Worm (Caenorhabditis elegans) whole organism, young adult: ENCODE measurements around the gene Y54G11A.14.

Source experiments
- B0035.1 ChIP-seq: sonication (generic microtip); optimal IDR thresholded peaks from 2 replicates; lab custom pipeline; 2016; ENCODE audit warnings: missing genetic modification characterization, mild to moderate bottlenecking, missing compliant biosample characterization, missing genotype, missing genetic modification reagents
- C06A6.2 ChIP-seq: fragments of 200-800 bp; sonication (Bioruptor generic); conservative IDR thresholded peaks from 2 replicates; pipeline ENCODE4 v1.3.6; 2022; ENCODE audit warnings: missing genetic modification characterization, missing compliant biosample characterization
- D2030.7 ChIP-seq: fragments of 200-800 bp; sonication (Bioruptor generic); IDR thresholded peaks from 2 replicates; pipeline ENCODE4 v1.3.6; 2022; ENCODE audit warnings: missing genetic modification reagents, missing genetic modification characterization, missing compliant biosample characterization
- F22D6.2 ChIP-seq: sonication (generic microtip); optimal IDR thresholded peaks from 2 replicates; lab custom pipeline; 2016; ENCODE audit warnings: mild to moderate bottlenecking, missing genetic modification characterization, missing compliant biosample characterization
- F23B12.7 ChIP-seq: sonication (generic microtip); optimal IDR thresholded peaks from 2 replicates; lab custom pipeline; 2017; ENCODE audit warnings: missing genetic modification characterization, mild to moderate bottlenecking, missing compliant biosample characterization, antibody characterized with exemption, moderate library complexity; ENCODE audit not compliant: insufficient read depth
- F33H1.4 ChIP-seq: fragments of 200-800 bp; sonication (Bioruptor generic); IDR thresholded peaks from 2 replicates; pipeline ENCODE4 v1.3.6; 2022; ENCODE audit warnings: missing genetic modification reagents, missing genetic modification characterization, missing compliant biosample characterization
- F57C9.4 ChIP-seq: sonication (generic microtip); optimal IDR thresholded peaks from 2 replicates; lab custom pipeline; 2017; ENCODE audit warnings: mild to moderate bottlenecking, missing genetic modification characterization, missing compliant biosample characterization
- K11D2.4 ChIP-seq: fragments of 200-800 bp; sonication (Bioruptor generic); IDR thresholded peaks from 2 replicates; pipeline ENCODE4 v1.3.6; 2022; ENCODE audit warnings: missing genetic modification reagents, missing genetic modification characterization, missing compliant biosample characterization
- K12H6.12 ChIP-seq: fragments of 200-800 bp; sonication (Bioruptor generic); optimal IDR thresholded peaks from 2 replicates; lab custom pipeline; 2018; ENCODE audit warnings: mild to moderate bottlenecking, missing genetic modification characterization, missing compliant biosample characterization
- T07F8.4 ChIP-seq: sonication (generic microtip); optimal IDR thresholded peaks from 2 replicates; lab custom pipeline; 2016; ENCODE audit warnings: mild to moderate bottlenecking, missing genetic modification characterization, moderate library complexity, missing compliant biosample characterization
- T26A5.8 ChIP-seq: sonication (generic microtip); optimal IDR thresholded peaks from 2 replicates; lab custom pipeline; 2016; ENCODE audit warnings: missing genetic modification characterization, missing compliant biosample characterization
- Y56A3A.18 ChIP-seq: fragments of 200-800 bp; sonication (Bioruptor generic); IDR thresholded peaks from 2 replicates; pipeline ENCODE4 v1.3.6; 2022; ENCODE audit warnings: missing genetic modification reagents, missing genetic modification characterization, missing compliant biosample characterization
- aptf-3 ChIP-seq: fragments of 200-800 bp; sonication (Bioruptor generic); IDR thresholded peaks from 2 replicates; pipeline ENCODE4 v1.3.6; 2022; ENCODE audit warnings: missing genetic modification characterization, missing compliant biosample characterization
- cebp-1 ChIP-seq, 2 experiments: fragments of 200-800 bp in 1 of 2; sonication (Bioruptor generic) in 1 of 2; sonication (generic microtip) in 1 of 2; IDR thresholded peaks in 1 of 2; optimal IDR thresholded peaks in 1 of 2; 2 replicates each; pipeline versions ENCODE4 v1.3.6 to Lab custom; 2017 to 2022; ENCODE audit warnings: missing compliant biosample characterization in 2 of 2, missing genetic modification characterization in 2 of 2, mild to moderate bottlenecking in 1 of 2, missing genetic modification reagents in 1 of 2, moderate library complexity in 1 of 2
- cebp-2 ChIP-seq: fragments of 200-800 bp; sonication (Bioruptor generic); IDR thresholded peaks from 2 replicates; pipeline ENCODE4 v1.3.6; 2022; ENCODE audit warnings: missing genetic modification characterization, missing compliant biosample characterization
- ceh-100 ChIP-seq: fragments of 200-800 bp; sonication (Bioruptor generic); IDR thresholded peaks from 2 replicates; pipeline ENCODE4 v1.3.6; 2022; ENCODE audit warnings: missing genetic modification reagents, missing genetic modification characterization, missing compliant biosample characterization
- ceh-27 ChIP-seq: fragments of 200-800 bp; sonication (Bioruptor generic); optimal IDR thresholded peaks from 2 replicates; lab custom pipeline; 2018; ENCODE audit warnings: mild to moderate bottlenecking, missing genetic modification characterization, moderate library complexity, missing compliant biosample characterization
- ceh-40 ChIP-seq: fragments of 200-800 bp; sonication (Bioruptor generic); IDR thresholded peaks from 2 replicates; pipeline ENCODE4 v1.3.6; 2022; ENCODE audit warnings: missing genetic modification characterization, missing compliant biosample characterization
- hlh-12 ChIP-seq: sonication (generic microtip); optimal IDR thresholded peaks from 2 replicates; lab custom pipeline; 2016; ENCODE audit warnings: missing genetic modification characterization, missing compliant biosample characterization
- hlh-26 ChIP-seq: fragments of 200-800 bp; sonication (Bioruptor generic); conservative IDR thresholded peaks from 2 replicates; pipeline ENCODE4 v1.3.6; 2022; ENCODE audit warnings: missing genetic modification reagents, missing genetic modification characterization, missing compliant biosample characterization
- hmg-20 ChIP-seq: fragments of 200-800 bp; sonication (Bioruptor generic); IDR thresholded peaks from 2 replicates; pipeline ENCODE4 v1.3.6; 2022; ENCODE audit warnings: missing genetic modification reagents, missing genetic modification characterization, missing compliant biosample characterization
- hrde-1 ChIP-seq: sonication (generic microtip); optimal IDR thresholded peaks from 2 replicates; lab custom pipeline; 2016; ENCODE audit warnings: missing genetic modification characterization, mild to moderate bottlenecking, missing compliant biosample characterization, moderate library complexity, missing genotype, missing genetic modification reagents, borderline replicate concordance
- hsf-1 ChIP-seq: fragments of 200-800 bp; sonication (Bioruptor generic); IDR thresholded peaks from 2 replicates; pipeline ENCODE4 v1.3.6; 2022; ENCODE audit warnings: missing genetic modification reagents, missing genetic modification characterization, missing compliant biosample characterization
- let-526 ChIP-seq: fragments of 200-800 bp; sonication (Bioruptor generic); IDR thresholded peaks from 2 replicates; pipeline ENCODE4 v1.3.6; 2022; ENCODE audit warnings: missing genetic modification reagents, missing genetic modification characterization, missing compliant biosample characterization
- lin-35 ChIP-seq, 3 experiments: fragments of 150-350 bp in 2 of 3; sonication (generic microtip) in 1 of 3; optimal IDR thresholded peaks; 2 replicates each; lab custom pipeline; 2014 to 2018; ENCODE audit warnings: missing biosample characterization in 3 of 3, missing genetic modification characterization in 3 of 3, missing genetic modification reagents in 3 of 3
- lsl-1 ChIP-seq: fragments of 200-800 bp; sonication (Bioruptor generic); optimal IDR thresholded peaks from 2 replicates; lab custom pipeline; 2018; ENCODE audit warnings: mild to moderate bottlenecking, missing genetic modification characterization, moderate library complexity, missing compliant biosample characterization
- madf-8 ChIP-seq: fragments of 200-800 bp; sonication (Bioruptor generic); conservative IDR thresholded peaks from 2 replicates; pipeline ENCODE4 v1.3.6; 2022; ENCODE audit warnings: missing genetic modification reagents, missing genetic modification characterization, missing compliant biosample characterization
- mcd-1 ChIP-seq: fragments of 200-800 bp; sonication (Bioruptor generic); IDR thresholded peaks from 2 replicates; pipeline ENCODE4 v1.3.6; 2022; ENCODE audit warnings: missing genetic modification reagents, missing genetic modification characterization, missing compliant biosample characterization
- nhr-80 ChIP-seq: sonication (generic microtip); optimal IDR thresholded peaks from 2 replicates; lab custom pipeline; 2016; ENCODE audit warnings: missing genetic modification characterization, missing compliant biosample characterization
- nhr-90 ChIP-seq: sonication (generic microtip); optimal IDR thresholded peaks from 2 replicates; lab custom pipeline; 2016; ENCODE audit warnings: missing genotype, mild to moderate bottlenecking, missing genetic modification characterization, missing compliant biosample characterization
- rcor-1 ChIP-seq: fragments of 200-800 bp; sonication (Bioruptor generic); IDR thresholded peaks from 2 replicates; pipeline ENCODE4 v1.3.6; 2022; ENCODE audit warnings: missing genetic modification reagents, missing genetic modification characterization, missing compliant biosample characterization
- sea-2 ChIP-seq: fragments of 200-800 bp; sonication (Bioruptor generic); IDR thresholded peaks from 2 replicates; pipeline ENCODE4 v1.3.6; 2022; ENCODE audit warnings: missing genetic modification characterization, missing compliant biosample characterization
- tbp1 ChIP-seq: fragments of 200-800 bp; sonication (Bioruptor generic); optimal IDR thresholded peaks from 2 replicates; lab custom pipeline; 2018; ENCODE audit warnings: mild to moderate bottlenecking, missing genetic modification characterization, missing compliant biosample characterization
- ztf-28 ChIP-seq: fragments of 200-800 bp; sonication (Bioruptor generic); IDR thresholded peaks from 2 replicates; pipeline ENCODE4 v1.3.6; 2022; ENCODE audit warnings: missing genetic modification reagents, missing genetic modification characterization, missing compliant biosample characterization

The Y54G11A.14 gene

ce11 chrII:14288968-14289367 lies 29.0 kb upstream of the Y54G11A.14 start, which contains the start of gene srh-42:
TSS of gene srh-42 (minus strand) at chrII:14289068.
- TF ChIP-seq ceh-100 (GFP tag; lab: Robert Waterston, UW) = no peak
- TF ChIP-seq F57C9.4 = no peak
- no peak for TF ChIP-seq Y56A3A.18 (GFP tag; lab: Robert Waterston, UW)
- TF ChIP-seq hlh-12 = no peak
- TF ChIP-seq T26A5.8 = no peak
- no peak for TF ChIP-seq hrde-1 (tag; lab: Kevin White, UChicago)
- no peak for TF ChIP-seq lin-35 (GFP tag; optimal IDR thresholded peaks at IDR 0.05; lab: Kevin White, UChicago)
- TF ChIP-seq C06A6.2 (GFP tag; lab: Robert Waterston, UW) = no peak
- no peak for TF ChIP-seq rcor-1 (GFP tag; lab: Robert Waterston, UW)
- TF ChIP-seq mcd-1 = no peak
- no peak for TF ChIP-seq ztf-28 (GFP tag; lab: Robert Waterston, UW)
- TF ChIP-seq sea-2 (GFP tag; lab: Robert Waterston, UW) = no peak

ce11 chrII:14290846-14291245 lies 27.1 kb upstream of the Y54G11A.14 start:
- TF ChIP-seq T26A5.8 (no peak), B0035.1 (tag; lab: Kevin White, UChicago) (no peak), nhr-80 (tag; lab: Kevin White, UChicago) (peak; percentile 5), hmg-20 (GFP tag; lab: Robert Waterston, UW) (no peak), F33H1.4 (GFP tag; lab: Robert Waterston, UW) (no peak), hsf-1 (GFP tag; lab: Robert Waterston, UW) (no peak), cebp-1 (GFP tag; IDR thresholded peaks at IDR 0.05; lab: Robert Waterston, UW) (peak; percentile 85), cebp-1 (tag; optimal IDR thresholded peaks at IDR 0.05; lab: Kevin White, UChicago) (peak; percentile 90)

- TF ChIP-seq mcd-1 = peak; percentile 35; the same call in 1 of the 2 replicates
- TF ChIP-seq, all 124 proteins: peak for 1; not testable (repeated sequence) for 123
Observed at ce11 chrII:14291854-14292253, 26.1 kb upstream of the Y54G11A.14 start.

ce11 chrII:14292519-14292918 lies 25.4 kb upstream of the Y54G11A.14 start, which contains the start of gene Y54G11A.4:
TSS of gene Y54G11A.4 (plus strand) at chrII:14292819.
- TF ChIP-seq K11D2.4 (GFP tag; lab: Robert Waterston, UW) (no peak), T07F8.4 (tag; lab: Kevin White, UChicago) (no peak), madf-8 (GFP tag; lab: Robert Waterston, UW) (no peak), D2030.7 (no peak), aptf-3 (no peak), ceh-27 (GFP tag; lab: Kevin White, UChicago) (no peak), nhr-90 (tag; lab: Kevin White, UChicago) (no peak), ceh-40 (GFP tag; lab: Robert Waterston, UW) (no peak), lsl-1 (no peak), F33H1.4 (GFP tag; lab: Robert Waterston, UW) (no peak), let-526 (GFP tag; lab: Robert Waterston, UW) (no peak), F22D6.2 (no peak), tbp1 (GFP tag; lab: Kevin White, UChicago) (no peak), F23B12.7 (tag; lab: Kevin White, UChicago) (no peak), K12H6.12 (tag; lab: Kevin White, UChicago) (no peak), hlh-26 (no peak), cebp-2 (no peak), C06A6.2 (GFP tag; lab: Robert Waterston, UW) (no peak)
- TF ChIP-seq, all 124 proteins: peak for 0
